Fruit fly (Drosophila melanogaster) whole organism, prepupa: ENCODE measurements around the gene Cox17.
A peak's percentile ranks its signal among the peaks of the same experiment; 100 is the strongest.

Experiments
- Blimp-1 ChIP-seq: fragments of 200-800 bp; sonication (Bioruptor generic); optimal IDR thresholded peaks from 3 replicates; lab custom pipeline; 2017; ENCODE audit warnings: missing biosample characterization, missing genetic modification characterization, mild to moderate bottlenecking, moderate library complexity, missing genetic modification reagents
- CG10631 ChIP-seq: fragments of 200-800 bp; sonication (Bioruptor generic); optimal IDR thresholded peaks from 2 replicates; lab custom pipeline; 2016; ENCODE audit warnings: missing biosample characterization, missing genetic modification characterization
- CG10669 ChIP-seq: fragments of 200-800 bp; sonication (Bioruptor generic); optimal IDR thresholded peaks from 3 replicates; lab custom pipeline; 2018; ENCODE audit warnings: missing biosample characterization, mild to moderate bottlenecking, missing genetic modification characterization, moderate library complexity
- CG11294 ChIP-seq: fragments of 200-800 bp; sonication (Bioruptor generic); IDR thresholded peaks from 2 replicates; pipeline ENCODE4 v1.3.6; 2022; ENCODE audit warnings: missing biosample characterization, missing genetic modification characterization
- CG11902 ChIP-seq: fragments of 200-800 bp; sonication (Bioruptor generic); optimal IDR thresholded peaks from 3 replicates; lab custom pipeline; 2016; ENCODE audit warnings: missing biosample characterization, missing genetic modification characterization
- CG31627 ChIP-seq: fragments of 200-800 bp; sonication (Bioruptor generic); optimal IDR thresholded peaks from 3 replicates; lab custom pipeline; 2016; ENCODE audit warnings: missing biosample characterization, missing genetic modification characterization
- CG32006 ChIP-seq: fragments of 200-800 bp; sonication (Bioruptor generic); optimal IDR thresholded peaks from 3 replicates; lab custom pipeline; 2017; ENCODE audit warnings: missing biosample characterization, mild to moderate bottlenecking, missing genetic modification characterization
- CG34406 ChIP-seq: fragments of 200-800 bp; sonication (Bioruptor generic); optimal IDR thresholded peaks from 3 replicates; lab custom pipeline; 2016; ENCODE audit warnings: missing biosample characterization, missing genetic modification characterization
- CG3919 ChIP-seq: fragments of 200-800 bp; sonication (Bioruptor generic); optimal IDR thresholded peaks from 3 replicates; lab custom pipeline; 2016; ENCODE audit warnings: missing biosample characterization, missing genetic modification characterization
- CG4318 ChIP-seq: fragments of 200-800 bp; sonication (Bioruptor generic); optimal IDR thresholded peaks from 3 replicates; lab custom pipeline; 2017; ENCODE audit warnings: missing biosample characterization, mild to moderate bottlenecking, missing genetic modification characterization
- CG6163 ChIP-seq: fragments of 200-800 bp; sonication (Bioruptor generic); IDR thresholded peaks from 3 replicates; pipeline ENCODE4 v1.3.6; 2022; ENCODE audit warnings: missing biosample characterization, missing genetic modification characterization
- CG6276 ChIP-seq: fragments of 200-800 bp; sonication (Bioruptor generic); optimal IDR thresholded peaks from 2 replicates; lab custom pipeline; 2017; ENCODE audit warnings: missing biosample characterization, mild to moderate bottlenecking, missing genetic modification characterization
- CG6792 ChIP-seq: fragments of 200-800 bp; sonication (Bioruptor generic); optimal IDR thresholded peaks from 3 replicates; lab custom pipeline; 2016; ENCODE audit warnings: missing biosample characterization, missing genetic modification characterization
- CG6808 ChIP-seq: fragments of 200-800 bp; sonication (Bioruptor generic); optimal IDR thresholded peaks from 3 replicates; lab custom pipeline; 2017; ENCODE audit warnings: missing biosample characterization, missing genetic modification characterization, mild to moderate bottlenecking, moderate library complexity, missing genetic modification reagents
- CG6854 ChIP-seq: fragments of 200-800 bp; sonication (Bioruptor generic); optimal IDR thresholded peaks from 2 replicates; lab custom pipeline; 2017; ENCODE audit warnings: missing biosample characterization, mild to moderate bottlenecking, missing genetic modification characterization
- CG7368 ChIP-seq: fragments of 200-800 bp; sonication (Bioruptor generic); optimal IDR thresholded peaks from 3 replicates; lab custom pipeline; 2016; ENCODE audit warnings: missing biosample characterization, missing genetic modification characterization
- CG8119 ChIP-seq: fragments of 200-800 bp; sonication (Bioruptor generic); IDR thresholded peaks from 3 replicates; pipeline ENCODE4 v1.3.6; 2022; ENCODE audit warnings: missing biosample characterization, missing genetic modification characterization
- CG8632 ChIP-seq: fragments of 200-800 bp; sonication (Bioruptor generic); optimal IDR thresholded peaks from 3 replicates; lab custom pipeline; 2016; ENCODE audit warnings: missing biosample characterization, missing genetic modification characterization
- CG9139 ChIP-seq: fragments of 200-800 bp; sonication (Bioruptor generic); optimal IDR thresholded peaks from 3 replicates; lab custom pipeline; 2017; ENCODE audit warnings: missing biosample characterization, mild to moderate bottlenecking, missing genetic modification characterization
- Eip75B ChIP-seq: fragments of 200-800 bp; sonication (Bioruptor generic); optimal IDR thresholded peaks from 3 replicates; lab custom pipeline; 2016; ENCODE audit warnings: missing biosample characterization, missing genetic modification characterization
- Eip78C ChIP-seq: fragments of 200-800 bp; sonication (Bioruptor generic); peaks from one replicate; lab custom pipeline; 2016; ENCODE audit warnings: missing biosample characterization, missing genetic modification characterization
- Ets21C ChIP-seq: fragments of 200-800 bp; sonication (Bioruptor generic); optimal IDR thresholded peaks from 3 replicates; lab custom pipeline; 2016; ENCODE audit warnings: missing biosample characterization, missing genetic modification characterization
- Ets96B ChIP-seq: fragments of 200-800 bp; optimal IDR thresholded peaks from 2 replicates; lab custom pipeline; 2019; ENCODE audit warnings: missing biosample characterization, mild to moderate bottlenecking, missing genetic modification characterization, moderate library complexity
- Gug ChIP-seq: fragments of 200-800 bp; sonication (Bioruptor generic); IDR thresholded peaks from 2 replicates; pipeline ENCODE4 v1.3.6; 2022; ENCODE audit warnings: missing biosample characterization, missing genetic modification characterization
- Hr39 ChIP-seq: fragments of 200-800 bp; sonication (Bioruptor generic); optimal IDR thresholded peaks from 2 replicates; lab custom pipeline; 2016; ENCODE audit warnings: missing biosample characterization, missing genetic modification characterization
- Met ChIP-seq: fragments of 200-800 bp; sonication (Bioruptor generic); optimal IDR thresholded peaks from 3 replicates; lab custom pipeline; 2016; ENCODE audit warnings: missing biosample characterization, missing genetic modification characterization
- OdsH ChIP-seq: fragments of 200-800 bp; sonication (Bioruptor generic); optimal IDR thresholded peaks from 3 replicates; lab custom pipeline; 2016; ENCODE audit warnings: missing biosample characterization, missing genetic modification characterization
- Smox ChIP-seq: fragments of 200-800 bp; sonication (Bioruptor generic); optimal IDR thresholded peaks from 3 replicates; lab custom pipeline; 2016; ENCODE audit warnings: missing biosample characterization, missing genetic modification characterization
- Sox102F ChIP-seq: fragments of 200-800 bp; sonication (Bioruptor generic); optimal IDR thresholded peaks from 2 replicates; lab custom pipeline; 2016; ENCODE audit warnings: missing biosample characterization, mild to moderate bottlenecking, missing genetic modification characterization
- Sox15 ChIP-seq: fragments of 200-800 bp; sonication (Bioruptor generic); optimal IDR thresholded peaks from 3 replicates; lab custom pipeline; 2016; ENCODE audit warnings: missing biosample characterization, missing genetic modification characterization
- achi ChIP-seq: fragments of 200-800 bp; sonication (Bioruptor generic); optimal IDR thresholded peaks from 3 replicates; lab custom pipeline; 2016; ENCODE audit warnings: missing biosample characterization, missing genetic modification characterization
- acj6 ChIP-seq: fragments of 200-800 bp; sonication (Bioruptor generic); optimal IDR thresholded peaks from 3 replicates; lab custom pipeline; 2016; ENCODE audit warnings: missing biosample characterization, missing genetic modification characterization
- cyc ChIP-seq: fragments of 200-800 bp; sonication (Bioruptor generic); optimal IDR thresholded peaks from 3 replicates; lab custom pipeline; 2016; ENCODE audit warnings: missing biosample characterization, missing genetic modification characterization
- dac ChIP-seq: fragments of 200-800 bp; sonication (Bioruptor generic); optimal IDR thresholded peaks from 2 replicates; lab custom pipeline; 2017; ENCODE audit warnings: missing biosample characterization, mild to moderate bottlenecking, missing genetic modification characterization
- dsx ChIP-seq: fragments of 200-800 bp; optimal IDR thresholded peaks from 3 replicates; lab custom pipeline; 2019; ENCODE audit warnings: missing biosample characterization, mild to moderate bottlenecking, missing genetic modification characterization, moderate library complexity; ENCODE audit not compliant: poor library complexity, severe bottlenecking
- esn ChIP-seq: fragments of 200-800 bp; sonication (Bioruptor generic); optimal IDR thresholded peaks from 2 replicates; lab custom pipeline; 2016; ENCODE audit warnings: missing biosample characterization, mild to moderate bottlenecking, missing genetic modification characterization, moderate library complexity
- fd85E ChIP-seq: fragments of 200-800 bp; sonication (Bioruptor generic); optimal IDR thresholded peaks from 3 replicates; lab custom pipeline; 2016; ENCODE audit warnings: missing biosample characterization, missing genetic modification characterization
- lz ChIP-seq: fragments of 200-800 bp; sonication (Bioruptor generic); optimal IDR thresholded peaks from 3 replicates; lab custom pipeline; 2016; ENCODE audit warnings: missing biosample characterization, missing genetic modification characterization
- net ChIP-seq: fragments of 200-800 bp; sonication (Bioruptor generic); optimal IDR thresholded peaks from 3 replicates; lab custom pipeline; 2016; ENCODE audit warnings: missing biosample characterization, missing genetic modification characterization
- pdm3 ChIP-seq: fragments of 200-800 bp; sonication (Bioruptor generic); optimal IDR thresholded peaks from 3 replicates; lab custom pipeline; 2016; ENCODE audit warnings: missing biosample characterization, missing genetic modification characterization
- spab ChIP-seq: fragments of 200-800 bp; sonication (Bioruptor generic); optimal IDR thresholded peaks from 2 replicates; lab custom pipeline; 2017; ENCODE audit warnings: missing biosample characterization, mild to moderate bottlenecking, missing genetic modification characterization, missing genetic modification reagents
- svp ChIP-seq: fragments of 200-800 bp; sonication (Bioruptor generic); peaks from one replicate; lab custom pipeline; 2016; ENCODE audit warnings: missing biosample characterization, missing genetic modification characterization
- topi ChIP-seq: fragments of 200-800 bp; sonication (Bioruptor generic); optimal IDR thresholded peaks from 3 replicates; lab custom pipeline; 2016; ENCODE audit warnings: missing biosample characterization, missing genetic modification characterization

The Cox17 gene

DNA sequence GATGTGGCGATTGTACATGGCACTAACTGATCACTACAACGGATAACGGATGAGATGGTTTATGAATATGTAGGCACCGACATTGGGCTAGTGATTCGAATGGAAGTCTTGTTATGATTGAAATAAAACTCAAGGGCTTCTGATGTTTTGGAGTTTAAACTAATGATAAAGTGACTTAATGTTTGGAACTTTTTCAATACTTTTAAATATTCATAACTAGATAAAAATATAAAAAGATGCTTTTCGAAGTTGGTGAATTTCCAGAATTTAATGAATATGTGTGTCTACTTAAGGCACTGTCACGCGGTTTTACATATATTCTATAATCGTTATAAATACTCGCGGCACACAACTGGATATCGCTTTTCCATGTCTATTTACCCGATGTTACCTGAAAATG lies 11.4 kb upstream of the Cox17 start, which contains the start of gene CG9072:
Gene CG9072 (minus strand): TSS at position 101 of the 400 bp plus-strand sequence.
- TF ChIP-seq CG31627 (GFP tag; lab: Kevin White, UChicago) (no peak), achi (GFP tag; lab: Kevin White, UChicago) (no peak), CG3919 (GFP tag; lab: Kevin White, UChicago) (no peak), OdsH (GFP tag; lab: Kevin White, UChicago) (no peak), CG34406 (GFP tag; lab: Kevin White, UChicago) (no peak), cyc (GFP tag; lab: Kevin White, UChicago) (no peak), Ets96B (tag; lab: Kevin White, UChicago) (no peak), esn (no peak), svp (no peak), Blimp-1 (no peak), CG6808 (GFP tag; lab: Kevin White, UChicago) (no peak), pdm3 (GFP tag; lab: Kevin White, UChicago) (no peak), CG6163 (GFP tag; lab: Robert Waterston, UW) (no peak), CG6792 (GFP tag; lab: Kevin White, UChicago) (no peak), CG10631 (GFP tag; lab: Kevin White, UChicago) (no peak)
- TF ChIP-seq, all 60 proteins: peak for 0

DNA sequence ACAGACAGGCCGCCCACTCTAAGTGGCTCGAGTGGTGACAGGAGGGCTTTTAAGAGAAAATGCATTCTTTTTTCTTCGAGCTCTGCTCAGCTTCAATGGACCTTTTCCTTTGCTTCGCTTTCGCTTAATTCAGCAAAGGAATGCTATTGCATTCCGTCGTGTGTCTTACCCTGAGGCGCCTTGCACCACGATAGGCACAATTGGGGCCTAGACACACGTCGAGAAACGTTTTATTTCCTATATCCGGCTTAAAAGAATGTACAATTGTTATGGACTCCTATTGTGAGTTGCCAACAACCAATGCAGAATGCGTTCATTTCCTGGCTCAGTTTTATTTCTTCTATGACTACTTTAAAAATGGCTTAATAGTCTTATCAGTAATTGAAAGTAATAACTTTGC lies 6.7 kb upstream of the Cox17 start:
- no peak for TF ChIP-seq CG8119 (GFP tag; lab: Robert Waterston, UW)
- no peak for TF ChIP-seq CG6808 (GFP tag; lab: Kevin White, UChicago)
- no peak for TF ChIP-seq dac (GFP tag; lab: Kevin White, UChicago)
- TF ChIP-seq Sox102F (GFP tag; lab: Kevin White, UChicago) = no peak
- TF ChIP-seq svp = no peak
- TF ChIP-seq CG6276 (GFP tag; lab: Kevin White, UChicago) = no peak
- no peak for TF ChIP-seq Hr39 (GFP tag; lab: Kevin White, UChicago)

DNA sequence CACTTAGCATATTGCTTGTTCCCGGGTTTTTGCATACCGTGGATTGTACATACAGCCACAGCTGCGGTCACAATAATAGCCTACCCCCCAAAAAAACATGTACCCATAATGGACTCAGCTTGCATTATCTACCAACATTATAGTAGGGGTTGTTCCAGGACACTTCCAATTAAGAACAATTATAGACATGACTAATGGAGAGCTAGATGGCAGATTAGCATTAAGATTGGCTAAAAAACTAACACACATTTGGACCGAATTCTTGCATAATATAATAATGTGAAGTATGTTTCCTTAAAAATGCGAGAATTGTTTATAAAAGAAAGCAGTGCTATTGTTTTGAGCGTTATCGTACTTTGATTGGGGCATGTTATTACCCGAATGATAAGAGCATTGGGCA lies 5.9 kb upstream of the Cox17 start:
- TF ChIP-seq CG3919 (GFP tag; lab: Kevin White, UChicago) (no peak), net (GFP tag; lab: Kevin White, UChicago) (no peak), esn (no peak), CG9139 (GFP tag; lab: Kevin White, UChicago) (no peak), CG6854 (GFP tag; lab: Kevin White, UChicago) (no peak), Eip78C (GFP tag; lab: Kevin White, UChicago) (peak; percentile 34), OdsH (GFP tag; lab: Kevin White, UChicago) (no peak), Eip75B (GFP tag; lab: Kevin White, UChicago) (peak; percentile 8), CG32006 (GFP tag; lab: Kevin White, UChicago) (peak; percentile 21), topi (GFP tag; lab: Kevin White, UChicago) (peak; percentile 10), Smox (GFP tag; lab: Kevin White, UChicago) (no peak), CG31627 (GFP tag; lab: Kevin White, UChicago) (peak; percentile 13), Blimp-1 (no peak), CG11294 (GFP tag; lab: Robert Waterston, UW) (no peak), CG34406 (GFP tag; lab: Kevin White, UChicago) (no peak), CG6792 (GFP tag; lab: Kevin White, UChicago) (no peak), CG10669 (peak; percentile 14), Gug (no peak), lz (GFP tag; lab: Kevin White, UChicago) (peak; percentile 4), CG7368 (no peak), CG11902 (GFP tag; lab: Kevin White, UChicago) (no peak), pdm3 (GFP tag; lab: Kevin White, UChicago) (no peak), CG10631 (GFP tag; lab: Kevin White, UChicago) (no peak), Ets21C (no peak), CG4318 (GFP tag; lab: Kevin White, UChicago) (no peak), Hr39 (GFP tag; lab: Kevin White, UChicago) (peak; percentile 7), acj6 (GFP tag; lab: Kevin White, UChicago) (peak; percentile 6), Sox15 (GFP tag; lab: Kevin White, UChicago) (no peak), CG8632 (GFP tag; lab: Kevin White, UChicago) (no peak), dsx (no peak), spab (no peak), Met (GFP tag; lab: Kevin White, UChicago) (peak; percentile 3), svp (peak; percentile 68), fd85E (no peak), CG6808 (GFP tag; lab: Kevin White, UChicago) (no peak)
